Fruit fly (Drosophila melanogaster): ENCODE results near the gene CG3713.

Gene CG3713

dm6 chrX:843489-843888 lies 3.5 kb downstream of the CG3713 start (continued):
- TF ChIP-seq CG1529 (GFP tag; optimal IDR thresholded peaks at IDR 0.05) (no peak), CG3995 (GFP tag; optimal IDR thresholded peaks at IDR 0.05) (no peak), Hsf (GFP tag; optimal IDR thresholded peaks at IDR 0.05) (peak; percentile 32), CG13287 (GFP tag; IDR thresholded peaks at IDR 0.05; ENCODE audit: partially characterized antibody) (peak; percentile 10; the same call in 1 of the 2 replicates), nau (GFP tag; optimal IDR thresholded peaks at IDR 0.05) (no peak), CG1647 (GFP tag; optimal IDR thresholded peaks at IDR 0.05) (no peak), amos (GFP tag; IDR thresholded peaks at IDR 0.05; ENCODE audit: partially characterized antibody) (peak; percentile 20; the same call in 1 of the 2 replicates), CoRest (tag; optimal IDR thresholded peaks at IDR 0.05) (peak; percentile 41), gt (GFP tag; IDR thresholded peaks at IDR 0.05) (no peak), Sox102F (GFP tag; optimal IDR thresholded peaks at IDR 0.05) (peak; percentile 52), usp (GFP tag; optimal IDR thresholded peaks at IDR 0.05) (no peak), CG6791 (GFP tag; IDR thresholded peaks at IDR 0.05; ENCODE audit: partially characterized antibody) (0 out of 3 replicates have a peak, but pooled peaks have one; percentile 54), CG5245 (GFP tag; optimal IDR thresholded peaks at IDR 0.05) (no peak), CG7963 (GFP tag; IDR thresholded peaks at IDR 0.05; ENCODE audit: partially characterized antibody) (peak; percentile 24; the same call in 1 of the 3 replicates), CG7987 (GFP tag; optimal IDR thresholded peaks at IDR 0.05) (no peak), CG10147 (GFP tag; optimal IDR thresholded peaks at IDR 0.05) (no peak), sr (GFP tag; IDR thresholded peaks at IDR 0.05) (no peak), phol (tag; optimal IDR thresholded peaks at IDR 0.05) (peak; percentile 58), eve (GFP tag; optimal IDR thresholded peaks at IDR 0.05) (peak in 1 of 2 experiments; percentile 4), chif (GFP tag; optimal IDR thresholded peaks at IDR 0.05) (peak in 1 of 2 experiments; percentile 36), CG8765 (GFP tag; IDR thresholded peaks at IDR 0.05) (no peak), gem (tag; optimal IDR thresholded peaks at IDR 0.05) (peak; percentile 62), nmo (GFP tag; optimal IDR thresholded peaks at IDR 0.05) (peak; percentile 58), Rfx (GFP tag; IDR thresholded peaks at IDR 0.05) (peak; percentile 25; the same call in 1 of the 2 replicates), chinmo (GFP tag; IDR thresholded peaks at IDR 0.05; ENCODE audit: partially characterized antibody) (no peak), seq (GFP tag; IDR thresholded peaks at IDR 0.05) (no peak), CG10267 (tag; optimal IDR thresholded peaks at IDR 0.05) (peak; percentile 8), CG10543 (GFP tag; optimal IDR thresholded peaks at IDR 0.05) (no peak), CG16815 (GFP tag; optimal IDR thresholded peaks at IDR 0.05) (no peak), tio (GFP tag; optimal IDR thresholded peaks at IDR 0.05) (peak; percentile 9), onecut (GFP tag; IDR thresholded peaks at IDR 0.05) (no peak), Blimp-1 (GFP tag; optimal IDR thresholded peaks at IDR 0.05) (no peak), CG5953 (GFP tag; IDR thresholded peaks at IDR 0.05) (no peak), trem (tag; optimal IDR thresholded peaks at IDR 0.05) (peak; percentile 29), CG17385 (GFP tag; optimal IDR thresholded peaks at IDR 0.05) (no peak), Deaf1 (tag; optimal IDR thresholded peaks at IDR 0.05) (peak; percentile 2), CG4820 (GFP tag; optimal IDR thresholded peaks at IDR 0.05) (no peak), pfk (GFP tag; optimal IDR thresholded peaks at IDR 0.05) (no peak), CG12659 (GFP tag; optimal IDR thresholded peaks at IDR 0.05) (peak; percentile 10), Ada2b (GFP tag; IDR thresholded peaks at IDR 0.05) (peak; percentile 12; the same call in 1 of the 2 replicates), crc (GFP tag; optimal IDR thresholded peaks at IDR 0.05) (no peak), CG2889 (GFP tag; IDR thresholded peaks at IDR 0.05) (no peak), CG8478 (optimal IDR thresholded peaks at IDR 0.05) (peak; percentile 66), bsh (GFP tag; optimal IDR thresholded peaks at IDR 0.05) (no peak), inv (GFP tag; IDR thresholded peaks at IDR 0.05; ENCODE audit: partially characterized antibody) (peak; percentile 22; the same call in 1 of the 2 replicates), Kr (GFP tag; optimal IDR thresholded peaks at IDR 0.05) (no peak), Hr51 (GFP tag; optimal IDR thresholded peaks at IDR 0.05) (peak in 1 of 2 experiments; percentile 50), BEAF-32 (GFP tag; optimal IDR thresholded peaks at IDR 0.05) (no peak), pita (GFP tag; optimal IDR thresholded peaks at IDR 0.05) (peak; percentile 66)

All from whole organism, embryonic.